Worm (Caenorhabditis elegans) whole organism, young adult: ENCODE measurements around the gene tsfm-1.

Experiments
- B0035.1 ChIP-seq: sonication (generic microtip); optimal IDR thresholded peaks from 2 replicates; lab custom pipeline; 2016; ENCODE audit warnings: missing genetic modification characterization, mild to moderate bottlenecking, missing compliant biosample characterization, missing genotype, missing genetic modification reagents
- F39B2.1 ChIP-seq: fragments of 200-800 bp; sonication (Bioruptor generic); IDR thresholded peaks from 2 replicates; pipeline ENCODE4 v1.3.6; 2022; ENCODE audit warnings: missing genetic modification reagents, missing genetic modification characterization, missing compliant biosample characterization
- F49E8.2 ChIP-seq: sonication (generic microtip); optimal IDR thresholded peaks from 3 replicates; lab custom pipeline; 2017; ENCODE audit warnings: missing genetic modification characterization, mild to moderate bottlenecking, missing compliant biosample characterization, antibody characterized with exemption, moderate library complexity; ENCODE audit not compliant: insufficient read depth
- K12H6.12 ChIP-seq: fragments of 200-800 bp; sonication (Bioruptor generic); optimal IDR thresholded peaks from 2 replicates; lab custom pipeline; 2018; ENCODE audit warnings: mild to moderate bottlenecking, missing genetic modification characterization, missing compliant biosample characterization
- T07F8.4 ChIP-seq: sonication (generic microtip); optimal IDR thresholded peaks from 2 replicates; lab custom pipeline; 2016; ENCODE audit warnings: mild to moderate bottlenecking, missing genetic modification characterization, moderate library complexity, missing compliant biosample characterization
- Y53F4B.3 ChIP-seq: fragments of 200-800 bp; sonication (Bioruptor generic); IDR thresholded peaks from 2 replicates; pipeline ENCODE4 v1.3.6; 2022; ENCODE audit warnings: missing genetic modification reagents, missing genetic modification characterization, missing compliant biosample characterization
- Y53G8AR.9 ChIP-seq: fragments of 200-800 bp; sonication (Bioruptor generic); conservative IDR thresholded peaks from 2 replicates; pipeline ENCODE4 v1.3.6; 2022; ENCODE audit warnings: missing genetic modification reagents, missing genetic modification characterization, missing compliant biosample characterization
- aptf-3 ChIP-seq: fragments of 200-800 bp; sonication (Bioruptor generic); IDR thresholded peaks from 2 replicates; pipeline ENCODE4 v1.3.6; 2022; ENCODE audit warnings: missing genetic modification characterization, missing compliant biosample characterization
- bed-2 ChIP-seq: fragments of 200-800 bp; sonication (Bioruptor generic); IDR thresholded peaks from 2 replicates; pipeline ENCODE4 v1.3.6; 2022; ENCODE audit warnings: missing genetic modification reagents, missing genetic modification characterization, missing compliant biosample characterization
- cebp-1 ChIP-seq, 2 experiments: fragments of 200-800 bp in 1 of 2; sonication (Bioruptor generic) in 1 of 2; sonication (generic microtip) in 1 of 2; IDR thresholded peaks in 1 of 2; optimal IDR thresholded peaks in 1 of 2; 2 replicates each; pipeline versions ENCODE4 v1.3.6 to Lab custom; 2017 to 2022; ENCODE audit warnings: missing compliant biosample characterization in 2 of 2, missing genetic modification characterization in 2 of 2, mild to moderate bottlenecking in 1 of 2, missing genetic modification reagents in 1 of 2, moderate library complexity in 1 of 2
- ceh-91 ChIP-seq: fragments of 200-800 bp; sonication (Bioruptor generic); IDR thresholded peaks from 2 replicates; pipeline ENCODE4 v1.3.6; 2022; ENCODE audit warnings: missing genetic modification reagents, missing genetic modification characterization, missing compliant biosample characterization
- die-1 ChIP-seq: sonication (generic microtip); optimal IDR thresholded peaks from 2 replicates; lab custom pipeline; 2016; ENCODE audit warnings: missing genotype, mild to moderate bottlenecking, missing genetic modification characterization, missing compliant biosample characterization
- dox-1 ChIP-seq: fragments of 200-800 bp; sonication (Bioruptor generic); IDR thresholded peaks from 2 replicates; pipeline ENCODE4 v1.3.6; 2022; ENCODE audit warnings: missing genetic modification reagents, missing genetic modification characterization, missing compliant biosample characterization
- dpff-1 ChIP-seq: sonication (generic microtip); optimal IDR thresholded peaks from 2 replicates; lab custom pipeline; 2017; ENCODE audit warnings: mild to moderate bottlenecking, missing genetic modification characterization, missing compliant biosample characterization
- fkh-3 ChIP-seq: sonication (generic microtip); optimal IDR thresholded peaks from 2 replicates; lab custom pipeline; 2016; ENCODE audit warnings: mild to moderate bottlenecking, missing genetic modification characterization, missing compliant biosample characterization
- gei-17 ChIP-seq: fragments of 200-800 bp; sonication (Bioruptor generic); optimal IDR thresholded peaks from 2 replicates; lab custom pipeline; 2018; ENCODE audit warnings: mild to moderate bottlenecking, missing genetic modification characterization, missing compliant biosample characterization
- hlh-26 ChIP-seq: fragments of 200-800 bp; sonication (Bioruptor generic); conservative IDR thresholded peaks from 2 replicates; pipeline ENCODE4 v1.3.6; 2022; ENCODE audit warnings: missing genetic modification reagents, missing genetic modification characterization, missing compliant biosample characterization
- lsl-1 ChIP-seq: fragments of 200-800 bp; sonication (Bioruptor generic); optimal IDR thresholded peaks from 2 replicates; lab custom pipeline; 2018; ENCODE audit warnings: mild to moderate bottlenecking, missing genetic modification characterization, moderate library complexity, missing compliant biosample characterization
- lsy-27 ChIP-seq: sonication (generic microtip); optimal IDR thresholded peaks from 2 replicates; lab custom pipeline; 2017; ENCODE audit warnings: missing genetic modification characterization, mild to moderate bottlenecking, missing compliant biosample characterization, antibody characterized with exemption, missing genotype, borderline replicate concordance; ENCODE audit not compliant: insufficient read depth
- madf-3 ChIP-seq: fragments of 200-800 bp; sonication (Bioruptor generic); IDR thresholded peaks from 2 replicates; pipeline ENCODE4 v1.3.6; 2022; ENCODE audit warnings: missing genetic modification reagents, missing genetic modification characterization, missing compliant biosample characterization
- mxl-1 ChIP-seq: sonication (generic microtip); optimal IDR thresholded peaks from 2 replicates; lab custom pipeline; 2016; ENCODE audit warnings: missing genetic modification characterization, missing compliant biosample characterization
- pha-4 ChIP-seq: fragments of 150-350 bp; sonication (generic microtip); optimal IDR thresholded peaks from 2 replicates; lab custom pipeline; 2014; ENCODE audit warnings: missing biosample characterization, missing genetic modification reagents, missing genetic modification characterization
- rec-8 ChIP-seq, 2 experiments: sonication (generic microtip); optimal IDR thresholded peaks; 2 replicates each; lab custom pipeline; 2016; ENCODE audit warnings: mild to moderate bottlenecking in 2 of 2, missing genetic modification characterization in 2 of 2, missing genetic modification reagents in 2 of 2, missing genotype in 2 of 2, missing biosample characterization in 1 of 2, missing compliant biosample characterization in 1 of 2, moderate library complexity in 1 of 2
- repo-1 ChIP-seq: sonication (generic microtip); optimal IDR thresholded peaks from 2 replicates; lab custom pipeline; 2017; ENCODE audit warnings: mild to moderate bottlenecking, missing genetic modification characterization, missing compliant biosample characterization
- snpc-3.4 ChIP-seq: sonication (generic microtip); optimal IDR thresholded peaks from 2 replicates; lab custom pipeline; 2017; ENCODE audit warnings: missing genetic modification characterization, mild to moderate bottlenecking, missing compliant biosample characterization, antibody characterized with exemption, moderate library complexity, missing genotype, missing genetic modification reagents
- sptf-2 ChIP-seq: fragments of 200-800 bp; sonication (Bioruptor generic); optimal IDR thresholded peaks from 2 replicates; lab custom pipeline; 2018; ENCODE audit warnings: mild to moderate bottlenecking, missing genetic modification characterization, missing compliant biosample characterization
- tbp1 ChIP-seq: fragments of 200-800 bp; sonication (Bioruptor generic); optimal IDR thresholded peaks from 2 replicates; lab custom pipeline; 2018; ENCODE audit warnings: mild to moderate bottlenecking, missing genetic modification characterization, missing compliant biosample characterization
- tlf-1 ChIP-seq: fragments of 200-800 bp; sonication (Bioruptor generic); optimal IDR thresholded peaks from 2 replicates; lab custom pipeline; 2018; ENCODE audit warnings: mild to moderate bottlenecking, missing genetic modification characterization, missing compliant biosample characterization
- unc-62 ChIP-seq: fragments of 150-350 bp; optimal IDR thresholded peaks from 2 replicates; lab custom pipeline; 2014; ENCODE audit warnings: missing biosample characterization, missing genetic modification reagents, missing genetic modification characterization
- xnd-1 ChIP-seq: sonication (generic microtip); optimal IDR thresholded peaks from 2 replicates; lab custom pipeline; 2016; ENCODE audit warnings: missing genotype, missing genetic modification reagents, missing genetic modification characterization, missing compliant biosample characterization
- zfh-2 ChIP-seq: fragments of 200-800 bp; sonication (Bioruptor generic); conservative IDR thresholded peaks from 2 replicates; pipeline ENCODE4 v1.3.6; 2022; ENCODE audit warnings: missing genetic modification reagents, missing genetic modification characterization, missing compliant biosample characterization
- ztf-18 ChIP-seq: sonication (generic microtip); optimal IDR thresholded peaks from 2 replicates; lab custom pipeline; 2016; ENCODE audit warnings: missing genotype, mild to moderate bottlenecking, missing genetic modification characterization, missing compliant biosample characterization
- ztf-25 ChIP-seq: fragments of 200-800 bp; sonication (Bioruptor generic); IDR thresholded peaks from 2 replicates; pipeline ENCODE4 v1.3.6; 2022; ENCODE audit warnings: missing genetic modification reagents, missing genetic modification characterization, missing compliant biosample characterization
- ztf-3 ChIP-seq: fragments of 200-800 bp; sonication (Bioruptor generic); optimal IDR thresholded peaks from 2 replicates; lab custom pipeline; 2018; ENCODE audit warnings: mild to moderate bottlenecking, missing genetic modification characterization, missing compliant biosample characterization
- ztf-6 ChIP-seq: fragments of 200-800 bp; sonication (Bioruptor generic); IDR thresholded peaks from 2 replicates; pipeline ENCODE4 v1.3.6; 2022; ENCODE audit warnings: missing genetic modification reagents, missing genetic modification characterization, missing compliant biosample characterization

tsfm-1 gene

DNA sequence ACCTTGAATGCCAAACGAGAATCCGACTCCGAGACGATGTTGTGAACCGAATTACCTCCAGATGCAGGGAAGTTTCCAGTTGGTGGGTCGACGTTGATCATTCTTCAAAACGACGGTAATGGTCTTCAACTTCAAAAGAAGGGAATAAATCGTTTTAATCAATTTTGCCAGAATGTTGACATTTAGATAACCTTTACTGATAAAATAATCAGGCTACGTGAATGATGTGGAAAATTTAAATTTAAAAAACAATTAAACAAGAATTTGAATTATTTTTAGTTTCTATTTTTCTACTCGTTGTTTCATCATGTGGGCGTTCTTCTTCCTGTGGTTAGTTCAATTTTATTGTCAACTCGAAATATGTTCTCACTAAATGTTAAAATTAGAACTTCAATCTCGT is 7.6 kb downstream of the tsfm-1 start, which contains the start of gene ssp-35:
Gene ssp-35, minus strand, starts transcription at position 101 of the 400 bp plus-strand sequence.
- TF ChIP-seq pha-4 (tag; lab: Kevin White, UChicago) (no peak), die-1 (tag; lab: Kevin White, UChicago) (no peak), tlf-1 (GFP tag; lab: Kevin White, UChicago) (no peak), bed-2 (GFP tag; lab: Robert Waterston, UW) (no peak), K12H6.12 (no peak)

DNA sequence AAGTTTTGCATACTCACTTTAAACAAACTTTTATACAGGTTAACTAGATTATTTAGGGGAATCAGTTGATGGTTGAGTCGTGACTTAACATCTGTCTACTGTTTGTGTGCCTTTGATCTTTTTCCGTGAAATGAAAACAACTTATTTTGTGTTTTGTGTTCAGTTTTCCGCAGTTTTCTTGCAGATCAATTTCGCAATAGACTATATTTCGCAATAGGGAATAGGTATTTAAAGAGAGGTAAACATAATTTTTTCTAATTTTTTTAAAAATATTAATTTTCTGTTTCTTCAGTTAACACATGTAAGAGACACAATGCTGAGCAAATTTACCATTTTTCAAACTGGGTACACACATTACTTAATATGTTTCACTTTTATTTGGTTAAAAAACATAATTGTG is 10.0 kb downstream of the tsfm-1 start, which contains the start of gene tbb-6:
Gene tbb-6, plus strand, starts transcription at position 155 of the 400 bp plus-strand sequence.
- TF ChIP-seq lsl-1 (GFP tag; lab: Kevin White, UChicago) (no peak), unc-62 (GFP tag; lab: Kevin White, UChicago) (no peak), cebp-1 (GFP tag; IDR thresholded peaks at IDR 0.05; lab: Robert Waterston, UW) (peak; percentile 96), cebp-1 (tag; optimal IDR thresholded peaks at IDR 0.05; lab: Kevin White, UChicago) (peak; percentile 99), dpff-1 (no peak), ztf-3 (no peak), ztf-18 (tag; lab: Kevin White, UChicago) (no peak), lsy-27 (tag; lab: Kevin White, UChicago) (no peak)

- TF ChIP-seq T07F8.4, result no peak
- TF ChIP-seq repo-1 (tag; lab: Kevin White, UChicago), result no peak
- TF ChIP-seq xnd-1, result no peak
- TF ChIP-seq ceh-91 (GFP tag; lab: Robert Waterston, UW), result no peak
- TF ChIP-seq fkh-3 (tag; lab: Kevin White, UChicago), result no peak
- TF ChIP-seq F49E8.2 (tag; lab: Kevin White, UChicago), result no peak
- no peak for TF ChIP-seq die-1 (tag; lab: Kevin White, UChicago)
- no peak for TF ChIP-seq mxl-1 (tag; lab: Kevin White, UChicago)
- TF ChIP-seq ztf-25, result no peak
- TF ChIP-seq B0035.1, result no peak
- TF ChIP-seq ztf-6 (GFP tag; lab: Robert Waterston, UW), result no peak
- TF ChIP-seq zfh-2 (GFP tag; lab: Robert Waterston, UW), result no peak
- TF ChIP-seq sptf-2, result no peak
- TF ChIP-seq gei-17 (GFP tag; lab: Kevin White, UChicago), result no peak
- TF ChIP-seq hlh-26 (GFP tag; lab: Robert Waterston, UW), result no peak
- TF ChIP-seq Y53G8AR.9 (GFP tag; lab: Robert Waterston, UW), result no peak
- TF ChIP-seq rec-8 (tag; optimal IDR thresholded peaks at IDR 0.05; lab: Kevin White, UChicago), result no peak
Measured at ce11 chrV:12258922-12259321, 12.4 kb downstream of the tsfm-1 start, which contains the start of gene ugt-56. ugt-56 (plus strand) TSS chrV:12258982.

- TF ChIP-seq dox-1 (GFP tag; lab: Robert Waterston, UW) (no peak), F39B2.1 (GFP tag; lab: Robert Waterston, UW) (no peak), pha-4 (tag; lab: Kevin White, UChicago) (no peak), madf-3 (no peak), snpc-3.4 (tag; lab: Kevin White, UChicago) (no peak), die-1 (tag; lab: Kevin White, UChicago) (no peak), gei-17 (GFP tag; lab: Kevin White, UChicago) (no peak), K12H6.12 (no peak), Y53F4B.3 (GFP tag; lab: Robert Waterston, UW) (no peak), tbp1 (GFP tag; lab: Kevin White, UChicago) (no peak), ztf-3 (no peak), aptf-3 (GFP tag; lab: Robert Waterston, UW) (no peak)
Measured at ce11 chrV:12256398-12256797, 15.0 kb downstream of the tsfm-1 start, which contains the start of gene ugt-55. ugt-55 (plus strand) TSS chrV:12256698.
